Fruit fly (Drosophila melanogaster) whole organism, embryonic: ENCODE measurements around the gene lectin-33A.

ENCODE experiments used
- Bdp1 ChIP-seq: fragments of 200-800 bp; sonication (Bioruptor generic); optimal IDR thresholded peaks from 3 replicates; lab custom pipeline; 2016; ENCODE audit warnings: missing biosample characterization, missing genetic modification characterization
- Bgb ChIP-seq: fragments of 200-800 bp; sonication (Bioruptor generic); IDR thresholded peaks from 2 replicates; pipeline ENCODE4 v1.3.6; 2022; ENCODE audit warnings: missing biosample characterization, missing genetic modification characterization; ENCODE audit not compliant: partially characterized antibody
- CG10147 ChIP-seq: fragments of 200-800 bp; sonication (Bioruptor generic); optimal IDR thresholded peaks from 2 replicates; lab custom pipeline; 2019; ENCODE audit warnings: missing biosample characterization, mild to moderate bottlenecking, missing genetic modification characterization, moderate library complexity
- CG10462 ChIP-seq: fragments of 200-800 bp; sonication (Bioruptor generic); optimal IDR thresholded peaks from 2 replicates; lab custom pipeline; 2016; ENCODE audit warnings: missing biosample characterization, missing genetic modification characterization
- CG12219 ChIP-seq: fragments of 200-800 bp; sonication (Bioruptor generic); optimal IDR thresholded peaks from 3 replicates; lab custom pipeline; 2018; ENCODE audit warnings: missing biosample characterization, mild to moderate bottlenecking, missing genetic modification characterization
- CG12299 ChIP-seq: fragments of 200-800 bp; sonication (Bioruptor generic); optimal IDR thresholded peaks from 2 replicates; lab custom pipeline; 2018; ENCODE audit warnings: missing biosample characterization, mild to moderate bottlenecking, missing genetic modification characterization
- CG12744 ChIP-seq: fragments of 200-800 bp; sonication (Bioruptor generic); optimal IDR thresholded peaks from 2 replicates; lab custom pipeline; 2016; ENCODE audit warnings: missing biosample characterization, missing genetic modification characterization
- CG13624 ChIP-seq: fragments of 200-800 bp; sonication (Bioruptor generic); optimal IDR thresholded peaks from 2 replicates; lab custom pipeline; 2016; ENCODE audit warnings: missing biosample characterization, missing genetic modification characterization
- CG14014 ChIP-seq: fragments of 200-800 bp; sonication (Bioruptor generic); IDR thresholded peaks from 2 replicates; pipeline ENCODE4 v1.3.6; 2022; ENCODE audit warnings: missing biosample characterization, missing genetic modification characterization
- CG14965 ChIP-seq: fragments of 200-800 bp; sonication (Bioruptor generic); optimal IDR thresholded peaks from 2 replicates; lab custom pipeline; 2016; ENCODE audit warnings: missing biosample characterization, missing genetic modification characterization, borderline replicate concordance
- CG16813 ChIP-seq: fragments of 200-800 bp; sonication (Bioruptor generic); IDR thresholded peaks from 3 replicates; pipeline ENCODE4 v1.3.6; 2022; ENCODE audit warnings: missing biosample characterization, missing genetic modification characterization; ENCODE audit not compliant: partially characterized antibody
- CG18476 ChIP-seq: fragments of 200-800 bp; sonication (Bioruptor generic); optimal IDR thresholded peaks from 2 replicates; lab custom pipeline; 2016; ENCODE audit warnings: missing biosample characterization, mild to moderate bottlenecking, missing genetic modification characterization
- CG18764 ChIP-seq: fragments of 200-800 bp; sonication (Bioruptor generic); optimal IDR thresholded peaks from 3 replicates; lab custom pipeline; 2016; ENCODE audit warnings: missing biosample characterization, missing genetic modification characterization
- CG2712 ChIP-seq: fragments of 200-800 bp; optimal IDR thresholded peaks from 3 replicates; lab custom pipeline; 2019; ENCODE audit warnings: missing biosample characterization, mild to moderate bottlenecking, missing genetic modification characterization, moderate library complexity
- CG31224 ChIP-seq: fragments of 200-800 bp; sonication (Bioruptor generic); IDR thresholded peaks from 2 replicates; pipeline ENCODE4 v1.3.6; 2022; ENCODE audit warnings: missing biosample characterization, missing genetic modification characterization
- CG34224 ChIP-seq: fragments of 200-800 bp; sonication (Bioruptor generic); IDR thresholded peaks from 3 replicates; pipeline ENCODE4 v1.3.6; 2022; ENCODE audit warnings: missing biosample characterization, missing genetic modification characterization; ENCODE audit not compliant: partially characterized antibody
- CG34422 ChIP-seq: fragments of 200-800 bp; sonication (Bioruptor generic); IDR thresholded peaks from 3 replicates; pipeline ENCODE4 v1.3.6; 2022; ENCODE audit warnings: missing biosample characterization, missing genetic modification characterization
- CG4282 ChIP-seq: fragments of 200-800 bp; sonication (Bioruptor generic); optimal IDR thresholded peaks from 2 replicates; lab custom pipeline; 2016; ENCODE audit warnings: missing biosample characterization, missing genetic modification characterization
- CG4328 ChIP-seq: fragments of 200-800 bp; sonication (Bioruptor generic); optimal IDR thresholded peaks from 3 replicates; lab custom pipeline; 2017; ENCODE audit warnings: missing biosample characterization, missing genetic modification reagents, missing genetic modification characterization
- CG7556 ChIP-seq: fragments of 200-800 bp; sonication (Bioruptor generic); optimal IDR thresholded peaks from 2 replicates; lab custom pipeline; 2017; ENCODE audit warnings: missing biosample characterization, mild to moderate bottlenecking, missing genetic modification characterization
- CG8478 ChIP-seq: fragments of >200 bp; optimal IDR thresholded peaks from 2 replicates; lab custom pipeline; 2018
- CG8924 ChIP-seq: fragments of 200-800 bp; optimal IDR thresholded peaks from 3 replicates; lab custom pipeline; 2019; ENCODE audit warnings: missing biosample characterization, mild to moderate bottlenecking, missing genetic modification characterization, moderate library complexity
- CG9876 ChIP-seq: fragments of 200-800 bp; sonication (Bioruptor generic); optimal IDR thresholded peaks from 2 replicates; lab custom pipeline; 2016; ENCODE audit warnings: missing biosample characterization, missing genetic modification characterization
- Ets65A ChIP-seq: fragments of 200-800 bp; sonication (Bioruptor generic); peaks from one replicate; lab custom pipeline; 2016; ENCODE audit warnings: missing biosample characterization, missing genetic modification characterization
- Fer2 ChIP-seq: fragments of 200-800 bp; sonication (Bioruptor generic); optimal IDR thresholded peaks from 2 replicates; lab custom pipeline; 2018; ENCODE audit warnings: missing biosample characterization, mild to moderate bottlenecking, missing genetic modification characterization, moderate library complexity
- Hmr ChIP-seq: fragments of 200-800 bp; sonication (Bioruptor generic); optimal IDR thresholded peaks from 3 replicates; lab custom pipeline; 2017; ENCODE audit warnings: mild to moderate bottlenecking, missing biosample characterization, missing genetic modification reagents, missing genetic modification characterization
- Max ChIP-seq: fragments of 200-800 bp; sonication (Bioruptor generic); optimal IDR thresholded peaks from 2 replicates; lab custom pipeline; 2016; ENCODE audit warnings: missing biosample characterization, mild to moderate bottlenecking, missing genetic modification characterization
- Mrtf ChIP-seq: fragments of 200-800 bp; sonication (Bioruptor generic); IDR thresholded peaks from 3 replicates; pipeline ENCODE4 v1.3.6; 2022; ENCODE audit warnings: missing biosample characterization, missing genetic modification characterization
- Neu2 ChIP-seq: fragments of 200-800 bp; sonication (Bioruptor generic); optimal IDR thresholded peaks from 3 replicates; lab custom pipeline; 2016; ENCODE audit warnings: missing biosample characterization, missing genetic modification characterization, borderline replicate concordance
- Nf-YB ChIP-seq: fragments of 200-800 bp; sonication (Bioruptor generic); optimal IDR thresholded peaks from 3 replicates; lab custom pipeline; 2019; ENCODE audit warnings: missing biosample characterization, mild to moderate bottlenecking, missing genetic modification characterization, moderate library complexity
- NfI ChIP-seq: fragments of 200-800 bp; sonication (Bioruptor generic); optimal IDR thresholded peaks from 3 replicates; lab custom pipeline; 2018; ENCODE audit warnings: missing biosample characterization, mild to moderate bottlenecking, missing genetic modification characterization, moderate library complexity
- Rx ChIP-seq: fragments of 200-800 bp; sonication (Bioruptor generic); IDR thresholded peaks from 2 replicates; pipeline ENCODE4 v1.3.6; 2022; ENCODE audit warnings: missing biosample characterization, missing genetic modification characterization
- al ChIP-seq: fragments of 200-800 bp; sonication (Bioruptor generic); IDR thresholded peaks from 2 replicates; pipeline ENCODE4 v1.3.6; 2022; ENCODE audit warnings: missing biosample characterization, missing genetic modification characterization
- ash1 ChIP-seq: fragments of 200-800 bp; sonication (Bioruptor generic); optimal IDR thresholded peaks from 2 replicates; lab custom pipeline; 2018; ENCODE audit warnings: missing biosample characterization, mild to moderate bottlenecking, missing genetic modification characterization
- btn ChIP-seq: fragments of 200-800 bp; sonication (Bioruptor generic); optimal IDR thresholded peaks from 2 replicates; lab custom pipeline; 2016; ENCODE audit warnings: missing biosample characterization, missing genetic modification characterization
- chinmo ChIP-seq: fragments of 200-800 bp; sonication (Bioruptor generic); IDR thresholded peaks from 4 replicates; pipeline ENCODE4 v1.3.6; 2022; ENCODE audit warnings: missing biosample characterization, missing genetic modification characterization; ENCODE audit not compliant: partially characterized antibody
- dm ChIP-seq: fragments of 200-800 bp; sonication (Bioruptor generic); optimal IDR thresholded peaks from 3 replicates; lab custom pipeline; 2016; ENCODE audit warnings: missing biosample characterization, missing genetic modification characterization
- dmrt99B ChIP-seq: fragments of 200-800 bp; sonication (Bioruptor generic); optimal IDR thresholded peaks from 2 replicates; lab custom pipeline; 2018; ENCODE audit warnings: missing biosample characterization, mild to moderate bottlenecking, missing genetic modification characterization, moderate library complexity
- emc ChIP-seq: fragments of 200-800 bp; sonication (Bioruptor generic); optimal IDR thresholded peaks from 2 replicates; lab custom pipeline; 2016; ENCODE audit warnings: missing biosample characterization, missing genetic modification characterization
- fd96Cb ChIP-seq: fragments of 200-800 bp; sonication (Bioruptor generic); optimal IDR thresholded peaks from 2 replicates; lab custom pipeline; 2018; ENCODE audit warnings: missing biosample characterization, mild to moderate bottlenecking, missing genetic modification characterization, moderate library complexity
- gsb-n ChIP-seq: fragments of 200-800 bp; sonication (Bioruptor generic); optimal IDR thresholded peaks from 3 replicates; lab custom pipeline; 2018; ENCODE audit warnings: missing biosample characterization, mild to moderate bottlenecking, missing genetic modification characterization
- ind ChIP-seq: fragments of 200-800 bp; sonication (Bioruptor generic); optimal IDR thresholded peaks from 3 replicates; lab custom pipeline; 2016; ENCODE audit warnings: missing biosample characterization, missing genetic modification characterization
- insv ChIP-seq, 2 experiments: fragments of 200-800 bp; sonication (Bioruptor generic); optimal IDR thresholded peaks; 3 replicates each; lab custom pipeline; 2016 to 2018; ENCODE audit warnings: missing biosample characterization in 2 of 2, missing genetic modification characterization in 2 of 2
- kay ChIP-seq: fragments of 200-800 bp; sonication (Bioruptor generic); optimal IDR thresholded peaks from 2 replicates; lab custom pipeline; 2016; ENCODE audit warnings: missing biosample characterization, missing genetic modification characterization
- lbe ChIP-seq: fragments of 200-800 bp; sonication (Bioruptor generic); optimal IDR thresholded peaks from 2 replicates; lab custom pipeline; 2016; ENCODE audit warnings: missing biosample characterization, mild to moderate bottlenecking, missing genetic modification characterization
- otp ChIP-seq: fragments of 200-800 bp; sonication (Bioruptor generic); IDR thresholded peaks from 3 replicates; pipeline ENCODE4, ENCODE4 v1.3.6; 2022; ENCODE audit warnings: missing biosample characterization, missing genetic modification characterization
- pita ChIP-seq: fragments of 200-800 bp; sonication (Bioruptor generic); optimal IDR thresholded peaks from 2 replicates; lab custom pipeline; 2017; ENCODE audit warnings: missing biosample characterization, mild to moderate bottlenecking, missing genetic modification characterization
- repo ChIP-seq: fragments of 200-800 bp; sonication (Bioruptor generic); optimal IDR thresholded peaks from 2 replicates; lab custom pipeline; 2016; ENCODE audit warnings: missing biosample characterization, missing genetic modification characterization
- row ChIP-seq: fragments of 200-800 bp; sonication (Bioruptor generic); IDR thresholded peaks from 3 replicates; pipeline ENCODE4 v1.3.6; 2022; ENCODE audit warnings: missing biosample characterization, missing genetic modification characterization
- run ChIP-seq: fragments of 200-800 bp; sonication (Bioruptor generic); optimal IDR thresholded peaks from 3 replicates; lab custom pipeline; 2018; ENCODE audit warnings: missing biosample characterization, mild to moderate bottlenecking, missing genetic modification characterization
- sd ChIP-seq: fragments of 200-800 bp; sonication (Bioruptor generic); optimal IDR thresholded peaks from 3 replicates; lab custom pipeline; 2018; ENCODE audit warnings: missing biosample characterization, mild to moderate bottlenecking, missing genetic modification characterization, moderate library complexity
- slbo ChIP-seq: fragments of 200-800 bp; sonication (Bioruptor generic); IDR thresholded peaks from 2 replicates; pipeline ENCODE4 v1.3.6; 2022; ENCODE audit warnings: missing biosample characterization, missing genetic modification characterization

lectin-33A gene

DNA sequence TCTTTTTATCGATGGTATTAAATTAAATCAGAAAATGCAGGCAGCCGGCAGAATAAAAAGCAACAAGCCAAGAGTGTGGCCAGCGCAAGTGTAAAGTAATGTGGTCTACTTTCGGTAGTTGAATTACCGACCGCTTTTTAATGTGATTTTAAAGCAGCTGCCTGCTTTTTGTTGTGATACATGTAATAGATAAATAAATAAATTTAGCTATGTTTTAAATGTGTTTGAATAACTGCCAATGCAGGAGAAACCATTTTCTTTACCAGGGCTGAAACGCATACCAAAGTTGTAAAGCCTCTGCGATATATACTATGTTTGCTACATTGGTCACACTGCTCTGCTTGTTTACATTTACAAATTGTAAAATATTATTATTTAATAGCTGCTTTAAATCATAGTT lies 31.7 kb upstream of the lectin-33A start, which contains the start of the genes Tmem214 and YL-1 (continued):
- TF ChIP-seq insv (GFP tag; optimal IDR thresholded peaks at IDR 0.05; lab: Kevin White, UChicago) (peak in 1 of 2 experiments; percentile 10), kay (GFP tag; lab: Kevin White, UChicago) (no peak), Hmr (GFP tag; lab: Kevin White, UChicago) (no peak), emc (GFP tag; lab: Kevin White, UChicago) (no peak), ind (GFP tag; lab: Kevin White, UChicago) (no peak), chinmo (GFP tag; lab: Robert Waterston, UW) (no peak), pita (no peak), Bdp1 (no peak), lbe (GFP tag; lab: Kevin White, UChicago) (no peak), ash1 (GFP tag; lab: Kevin White, UChicago) (no peak), CG12744 (no peak), CG16813 (GFP tag; lab: Robert Waterston, UW) (peak; percentile 58), CG18476 (GFP tag; lab: Kevin White, UChicago) (no peak), Mrtf (GFP tag; lab: Robert Waterston, UW) (no peak), CG8478 (no peak), CG13624 (GFP tag; lab: Kevin White, UChicago) (no peak), CG4282 (GFP tag; lab: Kevin White, UChicago) (no peak), CG34224 (GFP tag; lab: Robert Waterston, UW) (no peak), fd96Cb (no peak), CG18764 (GFP tag; lab: Kevin White, UChicago) (no peak), CG31224 (GFP tag; lab: Robert Waterston, UW) (no peak), Neu2 (GFP tag; lab: Kevin White, UChicago) (no peak), Rx (no peak), Nf-YB (no peak), Fer2 (tag; lab: Kevin White, UChicago) (no peak), CG14965 (GFP tag; lab: Kevin White, UChicago) (no peak), CG7556 (no peak), CG10147 (GFP tag; lab: Kevin White, UChicago) (peak; percentile 6), otp (GFP tag; lab: Robert Waterston, UW) (no peak), run (no peak), CG4328 (no peak), dmrt99B (no peak), CG8924 (tag; lab: Kevin White, UChicago) (peak; percentile 39), dm (GFP tag; lab: Kevin White, UChicago) (no peak), CG10462 (GFP tag; lab: Kevin White, UChicago) (no peak), btn (GFP tag; lab: Kevin White, UChicago) (no peak), al (GFP tag; lab: Robert Waterston, UW) (no peak), CG34422 (GFP tag; lab: Robert Waterston, UW) (no peak), slbo (GFP tag; lab: Robert Waterston, UW) (no peak), row (GFP tag; lab: Robert Waterston, UW) (peak; percentile 44; the same call in 2 of the 3 replicates), CG2712 (peak; percentile 44), Bgb (GFP tag; lab: Robert Waterston, UW) (peak; percentile 42), Ets65A (GFP tag; lab: Kevin White, UChicago) (peak; percentile 86), gsb-n (tag; lab: Kevin White, UChicago) (no peak), CG12299 (peak; percentile 8), CG12219 (GFP tag; lab: Kevin White, UChicago) (no peak), repo (GFP tag; lab: Kevin White, UChicago) (no peak), Max (GFP tag; lab: Kevin White, UChicago) (peak; percentile 38), CG14014 (GFP tag; lab: Robert Waterston, UW) (no peak), sd (no peak), CG9876 (GFP tag; lab: Kevin White, UChicago) (no peak), NfI (GFP tag; lab: Kevin White, UChicago) (no peak)
